Fruit fly (Drosophila melanogaster): Measurements from ENCODE around the gene Paics.

Paics gene

DNA sequence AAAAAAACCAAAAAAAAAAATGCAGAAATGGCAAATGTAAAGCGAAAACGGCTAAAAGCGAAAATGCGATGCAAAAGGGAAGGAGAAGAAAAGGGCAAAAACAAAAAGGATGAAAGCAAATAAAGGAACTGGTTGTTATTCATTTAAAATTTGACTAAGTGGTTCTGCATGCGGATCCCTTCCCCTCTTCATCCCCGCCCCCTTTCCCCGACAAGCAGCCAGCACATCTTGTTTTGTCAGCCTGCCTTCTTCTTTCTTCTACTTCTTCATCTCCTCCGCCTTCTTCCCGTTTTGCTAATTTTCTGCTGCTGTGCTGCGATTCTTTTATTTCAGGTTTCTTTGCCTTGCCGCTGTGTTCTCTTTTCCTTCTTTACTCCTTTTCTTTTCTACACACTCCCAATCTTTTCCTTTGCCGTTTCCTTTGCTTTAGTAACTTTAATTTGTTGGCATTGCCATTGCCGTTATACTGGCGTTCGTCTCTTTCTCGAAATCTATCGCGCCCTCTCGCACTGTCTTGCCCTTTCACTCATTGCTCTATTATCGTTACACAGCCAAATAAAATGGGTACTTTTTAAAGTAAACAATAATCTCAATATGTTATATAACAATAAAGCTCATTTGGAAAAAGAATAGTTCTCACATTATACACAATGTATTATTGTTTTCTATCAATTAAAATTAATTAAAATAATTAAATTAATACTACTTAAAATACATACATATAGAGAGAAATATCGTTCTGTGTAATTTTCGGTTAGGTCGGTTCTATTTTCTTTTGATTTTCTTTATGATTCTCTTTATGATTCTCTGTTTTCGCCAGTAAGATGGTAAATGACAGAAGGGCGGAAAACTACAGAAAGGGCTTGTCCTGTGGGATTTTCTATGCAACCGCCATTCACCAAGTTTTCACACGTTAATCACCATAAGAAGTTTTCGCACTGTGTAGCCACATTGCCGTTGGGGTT is 12.4 kb downstream of the Paics start (continued):
- TF ChIP-seq CG1621 (tag; optimal IDR thresholded peaks at IDR 0.05) = no peak
- TF ChIP-seq esn (GFP tag; optimal IDR thresholded peaks at IDR 0.05) = peak; percentile 52
- peak; percentile 58 for TF ChIP-seq Ets96B (tag; optimal IDR thresholded peaks at IDR 0.05)
- no peak for TF ChIP-seq fkh (GFP tag; optimal IDR thresholded peaks at IDR 0.05)
- TF ChIP-seq Eip93F (GFP tag; optimal IDR thresholded peaks at IDR 0.05) = peak; percentile 22
- peak; percentile 40 for TF ChIP-seq pdm3 (GFP tag; optimal IDR thresholded peaks at IDR 0.05)
- TF ChIP-seq ss (GFP tag; optimal IDR thresholded peaks at IDR 0.05) = peak; percentile 46 to 58
- peak; percentile 70 for TF ChIP-seq CG34406 (GFP tag; optimal IDR thresholded peaks at IDR 0.05)
- peak; percentile 15 for TF ChIP-seq Sox14 (GFP tag; optimal IDR thresholded peaks at IDR 0.05)
- TF ChIP-seq CG3032 (tag; optimal IDR thresholded peaks at IDR 0.05) = peak; percentile 60
- peak; percentile 86 for TF ChIP-seq CG6163 (GFP tag; IDR thresholded peaks at IDR 0.05)
- peak in 1 of 2 experiments; percentile 70 for TF ChIP-seq salr (GFP tag; optimal IDR thresholded peaks at IDR 0.05)
- peak; percentile 59 for TF ChIP-seq Smox (GFP tag; optimal IDR thresholded peaks at IDR 0.05)
- TF ChIP-seq CG6854 (GFP tag; optimal IDR thresholded peaks at IDR 0.05) = no peak
- no peak for TF ChIP-seq CG9139 (GFP tag; optimal IDR thresholded peaks at IDR 0.05)
- TF ChIP-seq CG8319 (GFP tag; optimal IDR thresholded peaks at IDR 0.05) = no peak
- TF ChIP-seq OdsH (GFP tag; optimal IDR thresholded peaks at IDR 0.05) = peak; percentile 61
- TF ChIP-seq Hr39 (GFP tag; optimal IDR thresholded peaks at IDR 0.05) = peak; percentile 46
- no peak for TF ChIP-seq Ets21C (GFP tag; optimal IDR thresholded peaks at IDR 0.05)

DNA sequence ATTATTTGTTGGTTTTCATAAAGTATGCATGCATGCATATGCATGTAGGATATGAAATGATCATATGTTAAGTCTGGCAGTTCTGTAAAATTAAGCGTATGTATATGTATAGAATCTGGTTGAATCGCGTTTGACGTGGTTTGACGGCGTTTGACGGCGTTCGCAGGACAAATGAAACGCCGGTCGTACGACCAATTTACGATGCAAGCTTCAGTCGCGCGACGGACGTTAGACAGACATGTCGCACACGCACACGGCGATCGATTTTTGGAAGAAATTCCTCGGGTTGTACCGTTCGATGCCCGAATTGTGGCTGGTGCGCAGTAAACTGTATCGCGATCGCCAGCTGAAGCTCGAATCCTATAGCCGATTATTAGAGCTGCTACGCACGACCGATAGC is 15.3 kb downstream of the Paics start:
- TF ChIP-seq fkh (GFP tag; optimal IDR thresholded peaks at IDR 0.05) (no peak), CG1621 (tag; optimal IDR thresholded peaks at IDR 0.05) (no peak), CG4318 (GFP tag; optimal IDR thresholded peaks at IDR 0.05) (no peak), CG6276 (GFP tag; optimal IDR thresholded peaks at IDR 0.05) (no peak), CG15336 (GFP tag; IDR thresholded peaks at IDR 0.05) (no peak), CG6854 (GFP tag; optimal IDR thresholded peaks at IDR 0.05) (no peak), cyc (GFP tag; optimal IDR thresholded peaks at IDR 0.05) (no peak), CG3919 (GFP tag; optimal IDR thresholded peaks at IDR 0.05) (no peak), achi (GFP tag; optimal IDR thresholded peaks at IDR 0.05) (no peak), CG6792 (GFP tag; optimal IDR thresholded peaks at IDR 0.05) (no peak), CG10631 (GFP tag; optimal IDR thresholded peaks at IDR 0.05) (no peak), Lpt (GFP tag; optimal IDR thresholded peaks at IDR 0.05) (no peak), Gug (GFP tag; IDR thresholded peaks at IDR 0.05) (no peak), CG6163 (GFP tag; IDR thresholded peaks at IDR 0.05) (no peak), CG10669 (GFP tag; optimal IDR thresholded peaks at IDR 0.05) (no peak)

DNA sequence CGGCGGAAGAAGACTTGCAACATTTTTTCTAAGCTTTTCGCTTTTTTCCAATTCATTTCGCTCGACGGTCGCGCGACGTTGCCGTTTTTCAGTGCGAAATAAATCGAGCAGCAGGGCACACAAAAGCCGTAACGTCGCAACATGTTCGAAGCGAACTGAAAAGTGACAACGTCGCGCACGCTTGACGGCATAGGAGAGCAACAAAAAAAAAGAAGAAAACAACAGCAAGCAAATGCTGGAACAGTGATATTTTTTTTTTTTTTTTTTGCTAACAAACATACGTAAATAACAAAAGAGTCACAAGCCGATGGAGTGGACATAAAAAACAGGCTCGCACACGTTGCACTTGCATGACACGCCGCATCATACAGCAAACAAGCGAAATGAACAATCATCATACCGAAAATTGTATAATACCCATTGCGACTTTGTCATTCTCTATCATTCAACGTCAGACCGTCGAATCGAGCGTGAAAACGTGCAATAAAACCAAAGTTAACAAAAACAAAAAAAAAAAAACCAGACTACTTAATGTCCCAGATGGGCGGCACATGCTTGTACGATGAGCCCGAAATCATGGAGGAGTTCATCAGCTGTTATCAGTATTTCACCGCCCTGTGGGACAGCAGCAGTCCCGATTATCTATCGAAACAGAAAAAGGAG is 16.3 kb downstream of the Paics start, which contains the start of gene CG4004:
TSS of gene CG4004 (plus strand) at position 187 of the 663 bp plus-strand sequence.
- TF ChIP-seq CG4318 (GFP tag; optimal IDR thresholded peaks at IDR 0.05) (no peak), Sox102F (GFP tag; optimal IDR thresholded peaks at IDR 0.05) (peak; percentile 7), Met (GFP tag; optimal IDR thresholded peaks at IDR 0.05) (peak; percentile 6), Eip78C (GFP tag) (peak; percentile 46), Smox (GFP tag; optimal IDR thresholded peaks at IDR 0.05) (no peak), CG7368 (GFP tag; optimal IDR thresholded peaks at IDR 0.05) (no peak), ss (GFP tag; optimal IDR thresholded peaks at IDR 0.05) (peak; percentile 60 to 61), lz (GFP tag; optimal IDR thresholded peaks at IDR 0.05) (no peak), CG8119 (GFP tag; IDR thresholded peaks at IDR 0.05) (peak; percentile 86), spab (GFP tag; optimal IDR thresholded peaks at IDR 0.05) (peak; percentile 11), CG9139 (GFP tag; optimal IDR thresholded peaks at IDR 0.05) (peak; percentile 22), fd59A (GFP tag; optimal IDR thresholded peaks at IDR 0.05) (no peak), Gug (GFP tag; IDR thresholded peaks at IDR 0.05) (peak; percentile 40), Sox15 (GFP tag; optimal IDR thresholded peaks at IDR 0.05) (no peak), CG8632 (GFP tag; optimal IDR thresholded peaks at IDR 0.05) (peak; percentile 9), CG11294 (GFP tag; IDR thresholded peaks at IDR 0.05) (no peak), CG6792 (GFP tag; optimal IDR thresholded peaks at IDR 0.05) (no peak), CG31627 (GFP tag; optimal IDR thresholded peaks at IDR 0.05) (no peak), CG6163 (GFP tag; IDR thresholded peaks at IDR 0.05) (peak; percentile 84), CG34406 (GFP tag; optimal IDR thresholded peaks at IDR 0.05) (no peak), CG32006 (GFP tag; optimal IDR thresholded peaks at IDR 0.05) (peak; percentile 2), Ets96B (tag; optimal IDR thresholded peaks at IDR 0.05) (peak; percentile 27), CG3032 (tag; optimal IDR thresholded peaks at IDR 0.05) (no peak), fkh (GFP tag; optimal IDR thresholded peaks at IDR 0.05) (no peak), cyc (GFP tag; optimal IDR thresholded peaks at IDR 0.05) (no peak), Ets21C (GFP tag; optimal IDR thresholded peaks at IDR 0.05) (no peak), Lpt (GFP tag; optimal IDR thresholded peaks at IDR 0.05) (peak; percentile 26), salr (GFP tag; optimal IDR thresholded peaks at IDR 0.05) (no peak)

Measured in whole organism, prepupa.